Fruit fly (Drosophila melanogaster): ENCODE measurements around the gene CG32712.

CG32712 gene

DNA sequence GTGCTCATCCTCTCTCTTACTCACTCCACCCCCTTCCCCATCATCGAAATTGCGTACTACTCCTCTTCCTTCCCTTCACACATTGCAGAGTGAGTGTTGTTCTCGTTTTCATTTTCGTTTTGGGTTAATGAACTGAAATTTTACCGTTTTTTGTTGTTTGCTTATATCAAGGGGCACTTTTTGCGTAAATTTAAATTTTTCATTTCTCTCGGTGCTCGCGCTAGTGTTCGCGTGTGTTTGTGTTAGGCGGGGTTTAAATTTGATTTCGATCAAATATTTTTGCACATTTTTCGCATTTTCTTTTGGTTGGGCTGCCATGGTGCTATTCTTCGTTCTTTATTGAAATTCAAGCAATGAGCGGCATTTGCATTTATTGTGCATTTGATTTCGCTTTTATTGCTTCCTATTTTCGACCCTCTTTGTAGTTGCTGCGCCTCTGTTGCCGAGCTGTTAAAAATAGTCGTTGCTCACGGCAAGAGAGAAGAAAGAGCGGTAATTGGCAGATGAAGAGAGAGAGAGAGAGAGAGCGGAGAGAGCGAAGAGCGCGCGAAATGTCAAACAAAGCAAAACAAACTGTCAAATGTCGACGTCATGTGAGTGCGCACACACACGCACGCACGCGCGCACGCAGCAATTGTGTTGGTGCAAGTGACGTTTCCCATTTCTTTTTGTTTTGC, 12.7 kb downstream of the CG32712 start (continued):
- TF ChIP-seq Mio (GFP tag; optimal IDR thresholded peaks at IDR 0.05) (no peak), dsf (GFP tag; optimal IDR thresholded peaks at IDR 0.05; ENCODE audit: borderline replicate concordance) (no peak), Sp1 (GFP tag; optimal IDR thresholded peaks at IDR 0.05) (peak; percentile 32), N (GFP tag; optimal IDR thresholded peaks at IDR 0.05) (peak; percentile 80), brk (GFP tag; optimal IDR thresholded peaks at IDR 0.05) (no peak), br (GFP tag; optimal IDR thresholded peaks at IDR 0.05) (peak; percentile 28)

DNA sequence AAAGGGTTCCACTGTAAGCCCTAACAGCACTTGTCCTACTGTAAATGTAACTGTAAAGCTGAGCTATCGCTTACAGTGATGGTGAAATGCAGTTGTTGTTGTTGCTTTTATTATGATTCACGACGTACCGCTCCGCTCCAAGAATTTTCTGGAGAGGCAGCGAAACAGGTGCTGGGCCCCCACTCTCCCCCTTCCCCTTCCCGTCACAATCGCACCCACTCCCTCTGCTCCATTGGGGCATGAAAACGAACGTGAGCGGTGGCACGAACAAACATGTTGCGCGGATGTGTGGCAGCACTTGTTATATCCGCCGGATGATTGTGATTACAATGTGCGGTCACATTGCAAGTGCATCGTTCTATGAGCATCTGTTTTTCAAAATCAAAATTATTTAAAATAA, 14.1 kb downstream of the CG32712 start:
- no peak for TF ChIP-seq rgr (GFP tag; optimal IDR thresholded peaks at IDR 0.05)
- no peak for TF ChIP-seq brk (GFP tag; optimal IDR thresholded peaks at IDR 0.05)
- TF ChIP-seq Vsx2 (GFP tag; optimal IDR thresholded peaks at IDR 0.05; ENCODE audit: partially characterized antibody): no peak
- no peak for TF ChIP-seq sv (GFP tag; optimal IDR thresholded peaks at IDR 0.05)
- no peak for TF ChIP-seq Hr83 (GFP tag; optimal IDR thresholded peaks at IDR 0.05; ENCODE audit: poor library complexity, severe bottlenecking)
- no peak for TF ChIP-seq HLH106 (tag; optimal IDR thresholded peaks at IDR 0.05)
- TF ChIP-seq Myc (optimal IDR thresholded peaks at IDR 0.05): no peak
- no peak for TF ChIP-seq usp (GFP tag; optimal IDR thresholded peaks at IDR 0.05)
- TF ChIP-seq sage (GFP tag; optimal IDR thresholded peaks at IDR 0.05): no peak
- TF ChIP-seq jim (GFP tag; optimal IDR thresholded peaks at IDR 0.05): no peak
- TF ChIP-seq Hnf4 (GFP tag; optimal IDR thresholded peaks at IDR 0.05): no peak

DNA sequence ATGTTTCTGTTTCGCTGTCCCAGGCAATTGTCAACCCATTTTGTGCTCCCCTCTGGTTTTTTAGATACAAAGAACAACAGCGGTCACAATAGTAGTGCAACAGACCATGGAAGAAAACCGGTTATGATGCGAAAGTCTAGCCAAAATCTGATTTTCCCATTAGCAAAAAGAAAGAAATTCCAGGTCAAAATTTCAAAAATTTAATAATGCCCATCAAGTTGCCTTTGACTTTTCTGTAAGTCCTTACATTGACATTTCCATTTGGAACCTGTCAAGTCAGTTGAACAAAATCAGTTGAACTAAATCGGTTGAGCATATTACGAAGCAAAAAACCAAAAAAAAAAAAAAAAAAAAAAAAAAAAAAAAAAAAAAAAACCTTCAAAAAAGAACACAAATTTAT, 16.7 kb downstream of the CG32712 start:
- TF ChIP-seq foxo (GFP tag; optimal IDR thresholded peaks at IDR 0.05) (no peak), tai (GFP tag; optimal IDR thresholded peaks at IDR 0.05) (no peak), pan (optimal IDR thresholded peaks at IDR 0.05) (no peak), brk (GFP tag; optimal IDR thresholded peaks at IDR 0.05) (no peak), Myc (optimal IDR thresholded peaks at IDR 0.05) (no peak), CG9705 (GFP tag; optimal IDR thresholded peaks at IDR 0.05) (no peak), woc (GFP tag; optimal IDR thresholded peaks at IDR 0.05) (no peak), dmrt93B (GFP tag; optimal IDR thresholded peaks at IDR 0.05) (no peak), N (GFP tag; optimal IDR thresholded peaks at IDR 0.05) (no peak), sage (GFP tag; optimal IDR thresholded peaks at IDR 0.05) (no peak), Mio (GFP tag; optimal IDR thresholded peaks at IDR 0.05) (no peak), dl (GFP tag; optimal IDR thresholded peaks at IDR 0.05; ENCODE audit: insufficient read depth in 1 of 2, partially characterized antibody in 2 of 2) (no peak), Dfd (GFP tag; optimal IDR thresholded peaks at IDR 0.05) (no peak), CG32264 (GFP tag; optimal IDR thresholded peaks at IDR 0.05) (no peak), Vsx2 (GFP tag; optimal IDR thresholded peaks at IDR 0.05; ENCODE audit: partially characterized antibody) (no peak), jim (GFP tag; optimal IDR thresholded peaks at IDR 0.05) (no peak), fru (GFP tag; optimal IDR thresholded peaks at IDR 0.05) (no peak), HLH106 (tag; optimal IDR thresholded peaks at IDR 0.05) (no peak), dsf (GFP tag; optimal IDR thresholded peaks at IDR 0.05; ENCODE audit: borderline replicate concordance) (no peak), CrebA (GFP tag; optimal IDR thresholded peaks at IDR 0.05; ENCODE audit: borderline replicate concordance) (no peak)

DNA sequence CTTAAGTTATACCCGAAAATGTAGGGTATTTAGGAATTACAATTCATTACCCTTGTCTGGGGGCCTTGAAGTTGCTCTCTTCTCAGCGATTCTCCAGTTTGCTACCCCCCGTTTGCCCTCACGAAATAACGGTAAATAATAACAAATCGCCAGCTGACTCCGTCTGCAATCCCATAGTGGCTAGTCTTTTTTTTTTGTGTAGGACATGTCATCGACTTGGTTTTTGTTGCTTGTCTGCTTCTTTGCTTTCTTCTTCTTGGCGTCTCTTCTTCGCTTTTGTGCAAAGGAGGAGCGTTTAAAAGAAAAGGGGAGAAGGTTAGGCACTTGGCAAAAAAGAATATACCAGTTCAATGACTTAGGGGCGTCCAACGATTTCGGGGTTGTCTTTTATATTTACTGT, 17.4 kb downstream of the CG32712 start:
- TF ChIP-seq dsf (GFP tag; optimal IDR thresholded peaks at IDR 0.05; ENCODE audit: borderline replicate concordance) (no peak), psq (GFP tag; optimal IDR thresholded peaks at IDR 0.05) (peak; percentile 70), dl (GFP tag; optimal IDR thresholded peaks at IDR 0.05; ENCODE audit: insufficient read depth in 1 of 2, partially characterized antibody in 2 of 2) (no peak), dmrt93B (GFP tag; optimal IDR thresholded peaks at IDR 0.05) (no peak), Rel (GFP tag; optimal IDR thresholded peaks at IDR 0.05) (no peak), Rel (tag; optimal IDR thresholded peaks at IDR 0.05) (no peak)

DNA sequence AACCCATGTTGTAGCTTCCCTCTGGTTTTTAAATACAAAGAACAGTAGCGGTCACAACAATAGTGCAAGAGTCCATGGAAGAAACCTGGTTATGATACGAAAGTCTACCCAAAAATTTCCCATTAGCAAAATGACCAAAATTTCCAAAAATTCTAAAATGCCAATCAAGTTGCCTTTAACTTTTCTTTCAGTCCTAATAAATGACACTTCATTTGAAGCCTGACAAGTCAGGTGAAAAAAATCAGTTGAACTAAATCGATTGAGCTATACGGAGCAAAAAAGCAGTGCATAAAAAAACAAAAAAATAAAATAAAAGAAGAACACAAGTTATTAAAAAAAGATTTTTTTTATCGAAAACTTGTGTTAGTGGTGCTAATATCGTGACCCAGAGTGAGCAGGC, 18.0 kb downstream of the CG32712 start:
- TF ChIP-seq N (GFP tag; optimal IDR thresholded peaks at IDR 0.05): no peak
- no peak for TF ChIP-seq ey (GFP tag; optimal IDR thresholded peaks at IDR 0.05)

Data from whole organism, wandering third instar larva.